Worm (Caenorhabditis elegans) whole organism, L2 larva: ENCODE data around the gene C46F2.1.

Source experiments
- ceh-82 ChIP-seq: fragments of 150-350 bp; optimal IDR thresholded peaks from 2 replicates; lab custom pipeline; 2014; ENCODE audit warnings: missing biosample characterization, missing genetic modification characterization
- egl-27 ChIP-seq: sonication (generic microtip); optimal IDR thresholded peaks from 3 replicates; lab custom pipeline; 2017; ENCODE audit warnings: missing biosample characterization, missing genetic modification reagents, missing genetic modification characterization

ce11 chrX:8078899-8079298 is 1.1 kb downstream of the C46F2.1 start:
- no peak for TF ChIP-seq ceh-82
- no peak for TF ChIP-seq egl-27 (tag; lab: Kevin White, UChicago)
